Fruit fly (Drosophila melanogaster) whole organism, prepupa: ENCODE results near the gene org-1.
A peak's percentile ranks its signal among the peaks of the same experiment; 100 is the strongest.

ENCODE experiments used
- CG11294 ChIP-seq: fragments of 200-800 bp; sonication (Bioruptor generic); IDR thresholded peaks from 2 replicates; pipeline ENCODE4 v1.3.6; 2022; ENCODE audit warnings: missing biosample characterization, missing genetic modification characterization
- CG3032 ChIP-seq: fragments of 200-800 bp; optimal IDR thresholded peaks from 2 replicates; lab custom pipeline; 2019; ENCODE audit warnings: missing biosample characterization, mild to moderate bottlenecking, missing genetic modification characterization, moderate library complexity
- CG31627 ChIP-seq: fragments of 200-800 bp; sonication (Bioruptor generic); optimal IDR thresholded peaks from 3 replicates; lab custom pipeline; 2016; ENCODE audit warnings: missing biosample characterization, missing genetic modification characterization
- CG34406 ChIP-seq: fragments of 200-800 bp; sonication (Bioruptor generic); optimal IDR thresholded peaks from 3 replicates; lab custom pipeline; 2016; ENCODE audit warnings: missing biosample characterization, missing genetic modification characterization
- Lpt ChIP-seq: fragments of 200-800 bp; sonication (Bioruptor generic); optimal IDR thresholded peaks from 3 replicates; lab custom pipeline; 2016; ENCODE audit warnings: missing biosample characterization, missing genetic modification characterization
- Sox102F ChIP-seq: fragments of 200-800 bp; sonication (Bioruptor generic); optimal IDR thresholded peaks from 2 replicates; lab custom pipeline; 2016; ENCODE audit warnings: missing biosample characterization, mild to moderate bottlenecking, missing genetic modification characterization
- achi ChIP-seq: fragments of 200-800 bp; sonication (Bioruptor generic); optimal IDR thresholded peaks from 3 replicates; lab custom pipeline; 2016; ENCODE audit warnings: missing biosample characterization, missing genetic modification characterization
- cyc ChIP-seq: fragments of 200-800 bp; sonication (Bioruptor generic); optimal IDR thresholded peaks from 3 replicates; lab custom pipeline; 2016; ENCODE audit warnings: missing biosample characterization, missing genetic modification characterization
- dsx ChIP-seq: fragments of 200-800 bp; optimal IDR thresholded peaks from 3 replicates; lab custom pipeline; 2019; ENCODE audit warnings: missing biosample characterization, mild to moderate bottlenecking, missing genetic modification characterization, moderate library complexity; ENCODE audit not compliant: poor library complexity, severe bottlenecking
- net ChIP-seq: fragments of 200-800 bp; sonication (Bioruptor generic); optimal IDR thresholded peaks from 3 replicates; lab custom pipeline; 2016; ENCODE audit warnings: missing biosample characterization, missing genetic modification characterization
- pdm3 ChIP-seq: fragments of 200-800 bp; sonication (Bioruptor generic); optimal IDR thresholded peaks from 3 replicates; lab custom pipeline; 2016; ENCODE audit warnings: missing biosample characterization, missing genetic modification characterization
- salr ChIP-seq, 2 experiments: fragments of 200-800 bp; sonication (Bioruptor generic); optimal IDR thresholded peaks; 3 replicates each; lab custom pipeline; 2016 to 2018; ENCODE audit warnings: missing biosample characterization in 2 of 2, missing genetic modification characterization in 2 of 2, mild to moderate bottlenecking in 1 of 2
- vri ChIP-seq: fragments of 200-800 bp; sonication (Bioruptor generic); optimal IDR thresholded peaks from 3 replicates; lab custom pipeline; 2016; ENCODE audit warnings: missing biosample characterization, mild to moderate bottlenecking, missing genetic modification characterization

dm6 chrX:8420772-8421448 is 34.0 kb downstream of the org-1 start:
- TF ChIP-seq vri (peak; percentile 52), net (GFP tag; lab: Kevin White, UChicago) (peak; percentile 61), CG31627 (GFP tag; lab: Kevin White, UChicago) (peak; percentile 48), Sox102F (GFP tag; lab: Kevin White, UChicago) (no peak), CG3032 (tag; lab: Kevin White, UChicago) (peak; percentile 37), dsx (GFP tag; lab: Kevin White, UChicago) (no peak), Lpt (GFP tag; lab: Kevin White, UChicago) (peak; percentile 50), CG34406 (GFP tag; lab: Kevin White, UChicago) (peak; percentile 21), achi (peak; percentile 91), salr (GFP tag; optimal IDR thresholded peaks at IDR 0.05; lab: Kevin White, UChicago) (no peak), cyc (GFP tag; lab: Kevin White, UChicago) (peak; percentile 41), pdm3 (GFP tag; lab: Kevin White, UChicago) (no peak), CG11294 (GFP tag; lab: Robert Waterston, UW) (peak; percentile 8; the same call in 1 of the 2 replicates)
